ENCODE assay signal across 1 fruit fly cellular context in genomic region chr2L:6667719-6668325, dm6.
TF ChIP-seq lines count a peak whose summit lies in the region.

Galt (minus strand) TSS chr2L:6668033.

TF ChIP-seq in whole organism, embryonic, 481 proteins besides CTCF, POLR2A, EP300 and RAD21 (continued from another document):
- TF ChIP-seq CG15011 (GFP tag; optimal IDR thresholded peaks at IDR 0.05; lab: Kevin White, UChicago) = no peak
- peak; percentile 37 for TF ChIP-seq pfk (GFP tag; optimal IDR thresholded peaks at IDR 0.05; lab: Kevin White, UChicago)
- no peak for TF ChIP-seq aop (GFP tag; IDR thresholded peaks at IDR 0.05; lab: Robert Waterston, UW)
- no peak for TF ChIP-seq dpn (GFP tag; optimal IDR thresholded peaks at IDR 0.05; lab: Kevin White, UChicago)
- TF ChIP-seq MESR4 (GFP tag; optimal IDR thresholded peaks at IDR 0.05; lab: Kevin White, UChicago) = peak; percentile 33
- no peak for TF ChIP-seq repo (GFP tag; optimal IDR thresholded peaks at IDR 0.05; lab: Kevin White, UChicago)
- TF ChIP-seq Elba2 (GFP tag; optimal IDR thresholded peaks at IDR 0.05; lab: Kevin White, UChicago) = no peak
- no peak for TF ChIP-seq zfh2 (GFP tag; optimal IDR thresholded peaks at IDR 0.05; lab: Kevin White, UChicago)
- TF ChIP-seq CG6683 (GFP tag; optimal IDR thresholded peaks at IDR 0.05; lab: Kevin White, UChicago) = no peak
- TF ChIP-seq nau (GFP tag; optimal IDR thresholded peaks at IDR 0.05; lab: Kevin White, UChicago) = no peak
- peak; percentile 99 for TF ChIP-seq sd (tag; optimal IDR thresholded peaks at IDR 0.05; lab: Kevin White, UChicago)
- TF ChIP-seq CG4282 (GFP tag; optimal IDR thresholded peaks at IDR 0.05; lab: Kevin White, UChicago) = no peak
- TF ChIP-seq pzg (GFP tag; optimal IDR thresholded peaks at IDR 0.05; lab: Kevin White, UChicago) = peak; percentile 33
- TF ChIP-seq cwo (GFP tag; optimal IDR thresholded peaks at IDR 0.05; lab: Kevin White, UChicago) = peak; percentile 38
- TF ChIP-seq Kr (GFP tag; optimal IDR thresholded peaks at IDR 0.05; lab: Kevin White, UChicago) = no peak
- peak; percentile 40 for TF ChIP-seq phol (tag; optimal IDR thresholded peaks at IDR 0.05; lab: Kevin White, UChicago)
- no peak for TF ChIP-seq CG8281 (tag; optimal IDR thresholded peaks at IDR 0.05; lab: Kevin White, UChicago)
- no peak for TF ChIP-seq ash1 (GFP tag; optimal IDR thresholded peaks at IDR 0.05; lab: Kevin White, UChicago)
- TF ChIP-seq CG1233 (GFP tag; optimal IDR thresholded peaks at IDR 0.05; lab: Kevin White, UChicago) = peak; percentile 46
- peak; percentile 48 for TF ChIP-seq CoRest (tag; optimal IDR thresholded peaks at IDR 0.05; lab: Kevin White, UChicago)
- TF ChIP-seq Bdp1 (GFP tag; optimal IDR thresholded peaks at IDR 0.05; lab: Kevin White, UChicago) = no peak
- TF ChIP-seq CG7987 (GFP tag; optimal IDR thresholded peaks at IDR 0.05; lab: Kevin White, UChicago) = peak; percentile 54
- no peak for TF ChIP-seq jumu (GFP tag; optimal IDR thresholded peaks at IDR 0.05; lab: Kevin White, UChicago)
- TF ChIP-seq ems (GFP tag; optimal IDR thresholded peaks at IDR 0.05; lab: Kevin White, UChicago) = no peak
- TF ChIP-seq CG12299 (tag; optimal IDR thresholded peaks at IDR 0.05; lab: Kevin White, UChicago) = peak; percentile 56
TF ChIP-seq in whole organism, embryonic: peak in this region for 184.
